Worm (Caenorhabditis elegans): Measurements from ENCODE around the gene ZK1098.12.
A peak's percentile ranks its signal among the peaks of the same experiment; 100 is the strongest.

ZK1098.12 gene

DNA sequence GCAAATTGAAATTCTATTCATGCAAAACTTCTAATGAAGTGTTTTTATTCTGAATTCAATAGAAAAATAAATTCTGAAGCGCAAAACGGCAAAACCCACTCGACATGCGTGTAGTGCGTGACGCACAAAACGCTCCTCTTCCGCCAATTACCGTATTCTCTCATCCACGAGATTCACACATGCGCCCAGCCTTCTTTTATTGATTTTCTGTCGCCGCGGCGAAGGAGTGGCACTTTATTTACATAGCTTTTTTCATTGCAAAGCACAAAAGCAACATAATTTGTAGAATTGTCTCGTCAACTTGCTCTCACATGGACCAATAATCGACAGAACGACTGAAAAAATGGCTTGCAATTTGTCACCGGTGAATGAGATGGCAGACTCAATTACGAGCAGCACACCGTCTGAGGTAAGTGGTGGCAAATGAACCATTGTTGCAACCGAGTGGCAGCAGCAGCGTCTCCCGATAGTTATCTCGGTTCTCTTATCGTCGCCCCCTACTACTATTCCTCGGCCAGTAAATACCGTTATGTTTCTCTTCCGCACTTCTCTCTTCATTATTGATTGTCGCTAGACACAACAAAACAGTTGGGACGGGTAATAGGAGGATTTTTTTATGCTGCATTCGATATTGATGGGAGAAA, 1.2 kb downstream of the ZK1098.12 start, which contains the start of gene unc-16:
Gene unc-16 (plus strand): TSS at position 243 of the 644 bp plus-strand sequence.
- TF ChIP-seq unc-120 (tag; optimal IDR thresholded peaks at IDR 0.05; ENCODE audit: poor library complexity, severe bottlenecking) (peak; percentile 27), sptf-1 (tag; optimal IDR thresholded peaks at IDR 0.05) (no peak), unc-62 (GFP tag; optimal IDR thresholded peaks at IDR 0.05) (peak; percentile 91), ceh-39 (tag; optimal IDR thresholded peaks at IDR 0.05) (peak; percentile 47), ztf-11 (tag; optimal IDR thresholded peaks at IDR 0.05) (no peak), elt-3 (tag; optimal IDR thresholded peaks at IDR 0.05) (no peak), nhr-76 (tag; optimal IDR thresholded peaks at IDR 0.05) (no peak), bed-3 (GFP tag; optimal IDR thresholded peaks at IDR 0.05) (no peak), nhr-237 (tag; optimal IDR thresholded peaks at IDR 0.05) (peak; percentile 65), pha-4 (tag; optimal IDR thresholded peaks at IDR 0.05) (peak; percentile 91), sem-2 (GFP tag; optimal IDR thresholded peaks at IDR 0.05) (no peak), ceh-83 (GFP tag; optimal IDR thresholded peaks at IDR 0.05) (peak; percentile 20), lin-32 (GFP tag; optimal IDR thresholded peaks at IDR 0.05) (no peak), M03D4.4 (tag; optimal IDR thresholded peaks at IDR 0.05) (peak; percentile 32), lin-13 (tag; optimal IDR thresholded peaks at IDR 0.05) (peak; percentile 77), hlh-1 (tag; optimal IDR thresholded peaks at IDR 0.05) (peak; percentile 47), ces-1 (GFP tag; optimal IDR thresholded peaks at IDR 0.05) (peak; percentile 78), blmp-1 (tag; optimal IDR thresholded peaks at IDR 0.05) (no peak), drap-1 (GFP tag; optimal IDR thresholded peaks at IDR 0.05) (peak; percentile 32), nhr-2 (tag; optimal IDR thresholded peaks at IDR 0.05) (no peak), ham-2 (GFP tag; optimal IDR thresholded peaks at IDR 0.05) (peak; percentile 22), nhr-12 (tag; optimal IDR thresholded peaks at IDR 0.05) (no peak), mep-1 (tag; optimal IDR thresholded peaks at IDR 0.05) (peak; percentile 78), mls-2 (tag; optimal IDR thresholded peaks at IDR 0.05) (peak; percentile 54), lsy-2 (tag; optimal IDR thresholded peaks at IDR 0.05) (peak; percentile 98), elt-1 (tag; optimal IDR thresholded peaks at IDR 0.05; ENCODE audit: borderline replicate concordance, insufficient read depth) (peak; percentile 49)

DNA sequence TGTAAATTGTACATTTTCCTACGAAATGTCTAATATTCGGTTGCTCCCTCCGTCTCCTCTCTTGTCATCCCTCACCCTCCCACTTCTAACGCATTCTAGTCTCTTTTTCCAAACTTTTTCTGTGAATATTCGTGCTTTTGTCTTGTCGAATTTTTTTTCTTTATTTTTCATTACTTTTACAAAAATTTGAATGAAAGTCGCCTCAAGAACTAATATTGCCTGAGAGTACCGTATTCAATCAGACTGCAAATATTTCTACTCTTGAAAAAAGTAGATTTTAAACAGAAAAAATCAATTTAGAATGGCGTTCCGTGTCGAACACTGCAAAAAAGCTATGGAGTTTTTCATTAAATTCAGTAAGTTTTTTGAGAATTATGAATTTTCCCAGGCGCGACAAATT, 11.4 kb downstream of the ZK1098.12 start, which contains the start of gene ZK1098.11:
Gene ZK1098.11 (plus strand): TSS at position 301 of the 400 bp plus-strand sequence.
- TF ChIP-seq cnd-1 (tag; optimal IDR thresholded peaks at IDR 0.05) (no peak), unc-39 (tag; optimal IDR thresholded peaks at IDR 0.05) (no peak), hlh-1 (tag; optimal IDR thresholded peaks at IDR 0.05) (no peak), nhr-28 (tag; optimal IDR thresholded peaks at IDR 0.05) (no peak), mls-2 (tag; optimal IDR thresholded peaks at IDR 0.05) (no peak), ces-1 (GFP tag; optimal IDR thresholded peaks at IDR 0.05) (no peak), lin-13 (tag; optimal IDR thresholded peaks at IDR 0.05) (no peak), nhr-76 (tag; optimal IDR thresholded peaks at IDR 0.05) (no peak), blmp-1 (tag; optimal IDR thresholded peaks at IDR 0.05) (no peak), drap-1 (GFP tag; optimal IDR thresholded peaks at IDR 0.05) (no peak), ceh-39 (tag; optimal IDR thresholded peaks at IDR 0.05) (no peak), unc-62 (GFP tag; optimal IDR thresholded peaks at IDR 0.05) (no peak), sptf-1 (tag; optimal IDR thresholded peaks at IDR 0.05) (no peak), lin-32 (GFP tag; optimal IDR thresholded peaks at IDR 0.05) (no peak), ham-2 (GFP tag; optimal IDR thresholded peaks at IDR 0.05) (no peak), flh-1 (GFP tag; optimal IDR thresholded peaks at IDR 0.05) (no peak), mep-1 (tag; optimal IDR thresholded peaks at IDR 0.05) (no peak)

DNA sequence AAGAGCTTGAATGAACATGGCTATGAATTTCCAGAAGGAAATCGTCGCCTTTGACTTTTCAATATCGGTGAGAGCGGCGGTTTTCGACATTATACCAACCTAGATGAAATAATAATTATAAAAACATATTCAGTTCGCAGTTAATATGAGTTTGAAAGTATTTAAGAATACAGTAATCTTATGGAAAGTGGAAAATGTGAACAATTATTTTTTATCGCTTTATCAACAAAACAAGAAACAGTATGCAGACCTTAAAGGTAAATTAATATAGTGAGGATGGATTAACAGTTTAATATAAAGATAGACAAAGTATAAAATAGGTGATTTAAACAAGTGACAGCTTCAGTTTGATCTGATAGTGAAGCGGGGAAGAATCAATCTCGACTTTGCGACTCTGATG, 13.5 kb downstream of the ZK1098.12 start, which contains the start of gene C48B4.6:
Gene C48B4.6 (minus strand): TSS at position 101 of the 400 bp plus-strand sequence.
- TF ChIP-seq ceh-43 (GFP tag; optimal IDR thresholded peaks at IDR 0.05) (no peak), nhr-237 (tag; optimal IDR thresholded peaks at IDR 0.05) (no peak), ham-2 (GFP tag; optimal IDR thresholded peaks at IDR 0.05) (no peak), unc-39 (tag; optimal IDR thresholded peaks at IDR 0.05) (no peak), cnd-1 (tag; optimal IDR thresholded peaks at IDR 0.05) (no peak), nhr-76 (tag; optimal IDR thresholded peaks at IDR 0.05) (no peak), M03D4.4 (tag; optimal IDR thresholded peaks at IDR 0.05) (no peak), elt-1 (tag; optimal IDR thresholded peaks at IDR 0.05; ENCODE audit: borderline replicate concordance, insufficient read depth) (no peak), drap-1 (GFP tag; optimal IDR thresholded peaks at IDR 0.05) (no peak), ztf-11 (tag; optimal IDR thresholded peaks at IDR 0.05) (no peak), unc-62 (GFP tag; optimal IDR thresholded peaks at IDR 0.05) (no peak), pha-4 (tag; optimal IDR thresholded peaks at IDR 0.05) (no peak), unc-120 (tag; optimal IDR thresholded peaks at IDR 0.05; ENCODE audit: poor library complexity, severe bottlenecking) (no peak), ces-1 (GFP tag; optimal IDR thresholded peaks at IDR 0.05) (no peak), nhr-12 (tag; optimal IDR thresholded peaks at IDR 0.05) (no peak)

Data from whole organism, mixed stage, embryonic.